Worm (Caenorhabditis elegans) whole organism, L3 larva: Measurements from ENCODE around the gene cux-7.

ENCODE experiments used
- R02D3.7 ChIP-seq: fragments of 150-350 bp; optimal IDR thresholded peaks from 2 replicates; lab custom pipeline; 2014; ENCODE audit warnings: missing biosample characterization, missing genetic modification characterization
- ZK546.5 ChIP-seq: sonication (generic microtip); optimal IDR thresholded peaks from 2 replicates; lab custom pipeline; 2017; ENCODE audit warnings: missing biosample characterization, missing genetic modification characterization
- aly-2 ChIP-seq: fragments of 150-350 bp; optimal IDR thresholded peaks from 2 replicates; lab custom pipeline; 2014; ENCODE audit warnings: missing biosample characterization, missing genetic modification characterization
- ama-1 ChIP-seq: fragments of 150-350 bp; optimal IDR thresholded peaks from 2 replicates; lab custom pipeline; 2018
- ceh-28 ChIP-seq: fragments of 150-350 bp; optimal IDR thresholded peaks from 2 replicates; lab custom pipeline; 2014; ENCODE audit warnings: missing biosample characterization, missing genetic modification reagents, missing genetic modification characterization
- ceh-82 ChIP-seq: fragments of 150-350 bp; optimal IDR thresholded peaks from 2 replicates; lab custom pipeline; 2014; ENCODE audit warnings: missing biosample characterization, missing genetic modification characterization
- daf-12 ChIP-seq: fragments of 150-350 bp; optimal IDR thresholded peaks from 2 replicates; lab custom pipeline; 2014; ENCODE audit warnings: missing biosample characterization, missing genetic modification reagents, missing genetic modification characterization
- egl-27 ChIP-seq: sonication (generic microtip); optimal IDR thresholded peaks from 4 replicates; lab custom pipeline; 2017; ENCODE audit warnings: missing biosample characterization, missing genetic modification reagents, missing genetic modification characterization
- egl-5 ChIP-seq: fragments of 150-350 bp; optimal IDR thresholded peaks from 2 replicates; lab custom pipeline; 2017; ENCODE audit warnings: missing biosample characterization, missing genetic modification reagents, missing genetic modification characterization, inconsistent platforms
- elt-1 ChIP-seq: fragments of 150-350 bp; optimal IDR thresholded peaks from 2 replicates; lab custom pipeline; 2014; ENCODE audit warnings: missing biosample characterization, missing genetic modification characterization
- elt-2 ChIP-seq: sonication (generic microtip); optimal IDR thresholded peaks from 2 replicates; lab custom pipeline; 2016; ENCODE audit warnings: missing genetic modification reagents, mild to moderate bottlenecking, missing genetic modification characterization, missing compliant biosample characterization
- elt-3 ChIP-seq, 3 experiments: fragments of 150-350 bp in 1 of 3; sonication (generic microtip) in 2 of 3; optimal IDR thresholded peaks; 2 replicates in 2 of 3; 4 replicates in 1 of 3; lab custom pipeline; 2014 to 2017; ENCODE audit warnings: missing biosample characterization in 3 of 3, missing genetic modification characterization in 3 of 3
- eor-1 ChIP-seq, 2 experiments: fragments of 150-350 bp; optimal IDR thresholded peaks; 2 replicates each; lab custom pipeline; 2014 to 2018; ENCODE audit warnings: missing biosample characterization in 2 of 2, missing genetic modification characterization in 2 of 2
- fkh-10 ChIP-seq: sonication (generic microtip); optimal IDR thresholded peaks from 2 replicates; lab custom pipeline; 2017; ENCODE audit warnings: missing biosample characterization, missing genetic modification reagents, missing genetic modification characterization
- fkh-2 ChIP-seq: fragments of 150-350 bp; optimal IDR thresholded peaks from 2 replicates; lab custom pipeline; 2014; ENCODE audit warnings: missing biosample characterization, missing genetic modification reagents, missing genetic modification characterization
- fos-1 ChIP-seq: fragments of 150-350 bp; optimal IDR thresholded peaks from 2 replicates; lab custom pipeline; 2014; ENCODE audit warnings: missing biosample characterization, missing genetic modification characterization
- hmg-11 ChIP-seq: sonication (generic microtip); optimal IDR thresholded peaks from 2 replicates; lab custom pipeline; 2016; ENCODE audit warnings: missing genetic modification characterization, missing compliant biosample characterization
- jun-1 ChIP-seq: fragments of 150-350 bp; optimal IDR thresholded peaks from 2 replicates; lab custom pipeline; 2014; ENCODE audit warnings: missing biosample characterization, missing genetic modification reagents, missing genetic modification characterization
- lin-15B ChIP-seq: fragments of 150-350 bp; optimal IDR thresholded peaks from 2 replicates; lab custom pipeline; 2014; ENCODE audit warnings: missing biosample characterization, missing genetic modification characterization
- lin-39 ChIP-seq: fragments of 150-350 bp; optimal IDR thresholded peaks from 2 replicates; lab custom pipeline; 2018; ENCODE audit warnings: missing biosample characterization, missing genetic modification reagents, missing genetic modification characterization
- lsy-12 ChIP-seq: sonication (generic microtip); optimal IDR thresholded peaks from 2 replicates; lab custom pipeline; 2016; ENCODE audit warnings: mild to moderate bottlenecking, missing genetic modification characterization, missing compliant biosample characterization
- mdl-1 ChIP-seq: fragments of 150-350 bp; optimal IDR thresholded peaks from 2 replicates; lab custom pipeline; 2014; ENCODE audit warnings: missing biosample characterization, missing genetic modification characterization
- mml-1 ChIP-seq: fragments of 150-350 bp; sonication (generic microtip); optimal IDR thresholded peaks from 3 replicates; lab custom pipeline; 2014; ENCODE audit warnings: missing biosample characterization, missing genetic modification characterization
- nfya-1 ChIP-seq: sonication (generic microtip); optimal IDR thresholded peaks from 2 replicates; lab custom pipeline; 2017; ENCODE audit warnings: missing genetic modification characterization, mild to moderate bottlenecking, missing compliant biosample characterization, antibody characterized with exemption, moderate library complexity; ENCODE audit not compliant: insufficient read depth
- nhr-11 ChIP-seq: fragments of 150-350 bp; optimal IDR thresholded peaks from 2 replicates; lab custom pipeline; 2014; ENCODE audit warnings: missing biosample characterization, missing genetic modification characterization
- nhr-12 ChIP-seq: fragments of 150-350 bp; optimal IDR thresholded peaks from 2 replicates; lab custom pipeline; 2014; ENCODE audit warnings: missing biosample characterization, missing genetic modification characterization
- nhr-237 ChIP-seq: fragments of 150-350 bp; optimal IDR thresholded peaks from 2 replicates; lab custom pipeline; 2014; ENCODE audit warnings: missing biosample characterization, missing genetic modification characterization
- nhr-25 ChIP-seq: sonication (generic microtip); optimal IDR thresholded peaks from 2 replicates; lab custom pipeline; 2017; ENCODE audit warnings: missing biosample characterization, missing genetic modification characterization
- nhr-43 ChIP-seq: sonication (generic microtip); optimal IDR thresholded peaks from 2 replicates; lab custom pipeline; 2016; ENCODE audit warnings: mild to moderate bottlenecking, missing genetic modification characterization, missing compliant biosample characterization; ENCODE audit not compliant: poor library complexity, severe bottlenecking
- nhr-67 ChIP-seq: fragments of 150-350 bp; optimal IDR thresholded peaks from 2 replicates; lab custom pipeline; 2014; ENCODE audit warnings: missing biosample characterization, missing genetic modification characterization
- nhr-76 ChIP-seq: fragments of 150-350 bp; sonication (generic microtip); optimal IDR thresholded peaks from 5 replicates; lab custom pipeline; 2014; ENCODE audit warnings: missing biosample characterization, missing genetic modification characterization
- nhr-77 ChIP-seq: fragments of 150-350 bp; optimal IDR thresholded peaks from 2 replicates; lab custom pipeline; 2014; ENCODE audit warnings: missing biosample characterization, missing genetic modification characterization
- pha-4 ChIP-seq: fragments of 150-350 bp; optimal IDR thresholded peaks from 2 replicates; lab custom pipeline; 2014; ENCODE audit warnings: missing biosample characterization, missing genetic modification reagents, missing genetic modification characterization
- pqm-1 ChIP-seq: fragments of 150-350 bp; optimal IDR thresholded peaks from 2 replicates; lab custom pipeline; 2017; ENCODE audit warnings: missing biosample characterization, missing genetic modification characterization, inconsistent platforms
- sea-2 ChIP-seq: fragments of 150-350 bp; sonication (generic microtip); optimal IDR thresholded peaks from 4 replicates; lab custom pipeline; 2014; ENCODE audit warnings: missing biosample characterization, missing genetic modification reagents, missing genetic modification characterization
- skn-1 ChIP-seq: fragments of 150-350 bp; optimal IDR thresholded peaks from 2 replicates; lab custom pipeline; 2014; ENCODE audit warnings: missing biosample characterization, missing genetic modification characterization
- snpc-4 ChIP-seq: fragments of 150-350 bp; optimal IDR thresholded peaks from 2 replicates; lab custom pipeline; 2014; ENCODE audit warnings: missing biosample characterization, missing genetic modification characterization
- tbx-2 ChIP-seq: sonication (generic microtip); optimal IDR thresholded peaks from 2 replicates; lab custom pipeline; 2016; ENCODE audit warnings: mild to moderate bottlenecking, missing genetic modification characterization, missing compliant biosample characterization
- unc-39 ChIP-seq: sonication (generic microtip); optimal IDR thresholded peaks from 4 replicates; lab custom pipeline; 2017; ENCODE audit warnings: missing biosample characterization, missing genetic modification characterization
- unc-62 ChIP-seq: fragments of 150-350 bp; sonication (generic microtip); optimal IDR thresholded peaks from 4 replicates; lab custom pipeline; 2014; ENCODE audit warnings: missing biosample characterization, missing genetic modification reagents, missing genetic modification characterization
- zag-1 ChIP-seq: fragments of 150-350 bp; optimal IDR thresholded peaks from 2 replicates; lab custom pipeline; 2014; ENCODE audit warnings: missing biosample characterization, missing genetic modification characterization
- ztf-11 ChIP-seq: fragments of 150-350 bp; optimal IDR thresholded peaks from 2 replicates; lab custom pipeline; 2014; ENCODE audit warnings: missing biosample characterization, missing genetic modification characterization
- ztf-4 ChIP-seq: fragments of 150-350 bp; optimal IDR thresholded peaks from 2 replicates; lab custom pipeline; 2014; ENCODE audit warnings: missing biosample characterization, missing genetic modification characterization

Gene cux-7

ce11 chrIII:7566098-7566497, 45.5 kb upstream of the cux-7 start, which contains the start of gene ttr-32:
Gene ttr-32 (plus strand): TSS chrIII:7566411.
- TF ChIP-seq aly-2 (tag; lab: Kevin White, UChicago), result no peak

DNA sequence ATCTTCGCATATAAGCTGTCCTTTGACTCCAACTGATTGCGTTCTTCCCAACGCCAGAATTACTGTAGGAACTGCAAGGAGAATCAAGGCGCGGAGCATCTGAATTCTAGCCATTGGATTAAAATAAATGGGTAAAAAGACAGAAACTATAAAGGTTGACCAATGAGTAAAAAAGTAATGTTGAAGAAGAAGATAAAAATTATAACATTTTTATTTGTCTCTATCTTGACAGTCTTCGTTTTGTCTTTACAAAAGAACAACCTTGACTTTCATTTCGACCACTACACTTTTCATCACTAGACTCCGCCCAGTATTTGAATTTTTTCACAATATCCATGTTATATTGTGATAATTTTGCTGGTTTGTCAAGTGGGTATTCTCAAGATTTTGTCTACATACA, 44.6 kb upstream of the cux-7 start, which contains the start of gene ttr-8:
Gene ttr-8, minus strand, starts transcription at position 101 of the 400 bp plus-strand sequence.
- TF ChIP-seq nhr-25 (tag; lab: Kevin White, UChicago) (no peak), fos-1 (tag; lab: Kevin White, UChicago) (no peak), eor-1 (tag; optimal IDR thresholded peaks at IDR 0.05; lab: Kevin White, UChicago) (no peak), lsy-12 (tag; lab: Kevin White, UChicago) (no peak), nhr-67 (no peak), nhr-11 (tag; lab: Kevin White, UChicago) (no peak), ztf-11 (no peak), egl-5 (no peak), fkh-2 (tag; lab: Kevin White, UChicago) (no peak), fkh-10 (no peak), nhr-76 (tag; lab: Kevin White, UChicago) (no peak), elt-3 (tag; optimal IDR thresholded peaks at IDR 0.05; lab: Kevin White, UChicago) (no peak), ZK546.5 (no peak), ztf-4 (tag; lab: Kevin White, UChicago) (no peak), elt-2 (no peak), elt-1 (no peak), ceh-28 (no peak)

DNA sequence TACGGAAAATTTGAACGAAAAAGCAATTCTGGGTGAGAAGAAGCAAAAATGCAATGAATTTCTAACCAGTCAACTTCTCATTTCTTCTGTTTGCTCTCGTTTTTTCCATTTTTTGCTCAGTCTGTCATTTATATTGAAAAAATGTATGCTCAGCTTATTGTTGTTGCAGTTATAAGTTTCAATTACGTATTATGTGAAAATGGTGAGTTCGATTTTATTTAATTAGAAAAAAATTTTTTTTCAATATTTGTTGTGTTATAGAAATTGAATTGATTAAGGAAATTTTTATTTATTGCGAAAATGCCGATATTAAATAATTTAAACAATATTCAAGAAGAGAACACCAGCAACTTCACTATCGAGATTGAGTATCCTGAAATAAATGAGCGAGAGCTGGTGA, 41.2 kb upstream of the cux-7 start, which contains the start of gene lgc-12:
Gene lgc-12, plus strand, starts transcription at position 301 of the 400 bp plus-strand sequence.
- TF ChIP-seq mml-1 (no peak), snpc-4 (no peak), elt-3 (tag; optimal IDR thresholded peaks at IDR 0.05; lab: Kevin White, UChicago) (no peak), sea-2 (GFP tag; lab: Kevin White, UChicago) (no peak), mdl-1 (no peak), elt-1 (no peak), R02D3.7 (no peak), pha-4 (no peak), eor-1 (tag; optimal IDR thresholded peaks at IDR 0.05; lab: Kevin White, UChicago) (no peak), nhr-237 (tag; lab: Kevin White, UChicago) (no peak), nhr-67 (no peak), nhr-43 (tag; lab: Kevin White, UChicago) (no peak), nhr-12 (tag; lab: Kevin White, UChicago) (no peak), aly-2 (tag; lab: Kevin White, UChicago) (no peak), nhr-77 (tag; lab: Kevin White, UChicago) (no peak), egl-5 (no peak), ama-1 (lab: Kevin White, UChicago) (no peak), nhr-25 (tag; lab: Kevin White, UChicago) (no peak), nfya-1 (no peak), hmg-11 (tag; lab: Kevin White, UChicago) (no peak)

ce11 chrIII:7559869-7560268, 39.2 kb upstream of the cux-7 start:
- no peak for TF ChIP-seq ceh-82 (tag; lab: Kevin White, UChicago)
- TF ChIP-seq pqm-1 (tag; lab: Kevin White, UChicago), result no peak
- TF ChIP-seq unc-39 (tag; lab: Kevin White, UChicago), result no peak
- no peak for TF ChIP-seq nhr-67
- no peak for TF ChIP-seq nhr-12 (tag; lab: Kevin White, UChicago)
- TF ChIP-seq tbx-2 (tag; lab: Kevin White, UChicago), result no peak
- TF ChIP-seq zag-1, result no peak
- TF ChIP-seq nhr-76 (tag; lab: Kevin White, UChicago), result no peak
- no peak for TF ChIP-seq fkh-10
- no peak for TF ChIP-seq jun-1 (tag; lab: Kevin White, UChicago)
- TF ChIP-seq egl-27 (tag; lab: Kevin White, UChicago), result no peak
- TF ChIP-seq elt-1, result peak; percentile 3
- peak; percentile 31 for TF ChIP-seq lin-39 (tag; lab: Kevin White, UChicago)
- TF ChIP-seq nhr-25 (tag; lab: Kevin White, UChicago), result no peak
- TF ChIP-seq nhr-11 (tag; lab: Kevin White, UChicago), result peak; percentile 48
- TF ChIP-seq daf-12 (tag; lab: Kevin White, UChicago), result no peak
- TF ChIP-seq mml-1, result no peak
- no peak for TF ChIP-seq pha-4
- TF ChIP-seq mdl-1, result no peak
- no peak for TF ChIP-seq skn-1 (tag; lab: Kevin White, UChicago)
- no peak for TF ChIP-seq fkh-2 (tag; lab: Kevin White, UChicago)
- peak; percentile 25 for TF ChIP-seq nfya-1
- peak; percentile 61 for TF ChIP-seq unc-62 (GFP tag; lab: Kevin White, UChicago)
- TF ChIP-seq lin-15B (tag; lab: Kevin White, UChicago), result no peak
